Worm (Caenorhabditis elegans) whole organism, late embryonic: Measurements from ENCODE around the gene cpg-24.
A peak's percentile ranks its signal among the peaks of the same experiment; 100 is the strongest.

Source experiments
- C38D4.7 ChIP-seq: fragments of 200-800 bp; sonication (Bioruptor generic); optimal IDR thresholded peaks from 2 replicates; lab custom pipeline; 2018; ENCODE audit warnings: mild to moderate bottlenecking, missing genetic modification characterization, moderate library complexity, missing compliant biosample characterization
- ama-1 ChIP-seq: fragments of 150-350 bp; optimal IDR thresholded peaks from 2 replicates; lab custom pipeline; 2014
- ceh-22 ChIP-seq: sonication (generic microtip); optimal IDR thresholded peaks from 2 replicates; lab custom pipeline; 2017; ENCODE audit warnings: missing biosample characterization, missing genetic modification characterization
- dmd-4 ChIP-seq: sonication (generic microtip); optimal IDR thresholded peaks from 2 replicates; lab custom pipeline; 2016; ENCODE audit warnings: borderline replicate concordance, missing genetic modification characterization, missing compliant biosample characterization
- dve-1 ChIP-seq: sonication (generic microtip); optimal IDR thresholded peaks from 2 replicates; lab custom pipeline; 2017; ENCODE audit warnings: antibody characterized with exemption, mild to moderate bottlenecking, missing genetic modification characterization, missing compliant biosample characterization
- eyg-1 ChIP-seq: sonication (generic microtip); optimal IDR thresholded peaks from 2 replicates; lab custom pipeline; 2016; ENCODE audit warnings: missing genotype, missing genetic modification characterization, missing compliant biosample characterization
- hlh-13 ChIP-seq: fragments of 200-800 bp; sonication (Bioruptor generic); optimal IDR thresholded peaks from 2 replicates; lab custom pipeline; 2018; ENCODE audit warnings: mild to moderate bottlenecking, missing genetic modification characterization, missing compliant biosample characterization
- hlh-15 ChIP-seq: sonication (generic microtip); optimal IDR thresholded peaks from 2 replicates; lab custom pipeline; 2016; ENCODE audit warnings: missing genetic modification characterization, missing compliant biosample characterization
- madf-2 ChIP-seq: sonication (generic microtip); optimal IDR thresholded peaks from 2 replicates; lab custom pipeline; 2017; ENCODE audit warnings: missing genetic modification characterization, missing compliant biosample characterization
- mec-3 ChIP-seq: sonication (generic microtip); optimal IDR thresholded peaks from 2 replicates; lab custom pipeline; 2016; ENCODE audit warnings: borderline replicate concordance, missing genetic modification characterization, missing compliant biosample characterization
- nfya-1 ChIP-seq: sonication (generic microtip); optimal IDR thresholded peaks from 2 replicates; lab custom pipeline; 2017; ENCODE audit warnings: missing genetic modification characterization, mild to moderate bottlenecking, missing compliant biosample characterization, antibody characterized with exemption, moderate library complexity
- odd-2 ChIP-seq: sonication (generic microtip); optimal IDR thresholded peaks from 2 replicates; lab custom pipeline; 2017; ENCODE audit warnings: antibody characterized with exemption, mild to moderate bottlenecking, missing genetic modification characterization, missing compliant biosample characterization
- pha-2 ChIP-seq: sonication (generic microtip); optimal IDR thresholded peaks from 2 replicates; lab custom pipeline; 2017; ENCODE audit warnings: mild to moderate bottlenecking, missing genetic modification characterization, missing compliant biosample characterization
- sdc-2 ChIP-seq: sonication (generic microtip); optimal IDR thresholded peaks from 2 replicates; lab custom pipeline; 2016; ENCODE audit warnings: missing genotype, missing genetic modification characterization, missing compliant biosample characterization

DNA sequence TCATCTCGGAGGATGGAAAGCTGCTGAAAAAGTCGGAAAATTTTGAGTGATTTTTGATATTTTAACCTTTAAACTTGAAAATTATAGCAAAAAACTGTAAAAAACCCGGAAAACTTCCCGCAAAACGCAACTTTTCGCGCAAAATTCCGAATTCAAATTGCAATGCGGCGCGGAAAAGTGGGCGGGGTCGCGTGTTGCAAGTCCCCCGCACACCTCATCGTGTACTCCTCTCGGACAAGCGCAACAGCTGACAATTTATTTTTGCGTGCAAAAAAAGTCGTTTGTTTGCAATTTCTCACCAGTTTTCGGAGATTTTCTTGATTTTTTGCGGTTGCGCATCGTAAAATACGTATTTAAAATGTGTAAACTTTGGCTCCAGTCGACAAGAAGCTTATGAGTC is 35.9 kb upstream of the cpg-24 start, which contains the start of gene npp-8:
- TF ChIP-seq ceh-22 (tag; lab: Kevin White, UChicago) (peak; percentile 50), pha-2 (tag; lab: Kevin White, UChicago) (peak; percentile 88), odd-2 (tag; lab: Kevin White, UChicago) (no peak), hlh-15 (tag; lab: Kevin White, UChicago) (peak; percentile 56), ama-1 (lab: Kevin White, UChicago) (no peak), C38D4.7 (GFP tag; lab: Kevin White, UChicago) (peak; percentile 69), dmd-4 (tag; lab: Kevin White, UChicago) (peak; percentile 62), mec-3 (tag; lab: Kevin White, UChicago) (peak; percentile 65), sdc-2 (tag; lab: Kevin White, UChicago) (peak; percentile 75), dve-1 (tag; lab: Kevin White, UChicago) (peak; percentile 50), hlh-13 (GFP tag; lab: Kevin White, UChicago) (peak; percentile 55), eyg-1 (tag; lab: Kevin White, UChicago) (no peak), nfya-1 (peak; percentile 89), madf-2 (tag; lab: Kevin White, UChicago) (peak; percentile 58)
